Worm (Caenorhabditis elegans) whole organism, mixed stage, embryonic: Measurements from ENCODE around the gene F56D6.6.

Source experiments
- ceh-43 ChIP-seq: fragments of 200-800 bp; sonication (Bioruptor generic); optimal IDR thresholded peaks from 2 replicates; lab custom pipeline; 2018; ENCODE audit warnings: mild to moderate bottlenecking, missing genetic modification characterization, moderate library complexity, missing compliant biosample characterization
- hlh-1 ChIP-seq: fragments of 150-350 bp; optimal IDR thresholded peaks from 2 replicates; lab custom pipeline; 2014; ENCODE audit warnings: missing biosample characterization, missing genetic modification reagents, missing genetic modification characterization
- lsy-2 ChIP-seq: fragments of 150-350 bp; optimal IDR thresholded peaks from 2 replicates; lab custom pipeline; 2014; ENCODE audit warnings: missing biosample characterization, missing genetic modification characterization
- nhr-76 ChIP-seq: sonication (generic microtip); optimal IDR thresholded peaks from 2 replicates; lab custom pipeline; 2017; ENCODE audit warnings: missing biosample characterization, missing genetic modification characterization
- unc-120 ChIP-seq: sonication (generic microtip); optimal IDR thresholded peaks from 2 replicates; lab custom pipeline; 2017; ENCODE audit warnings: missing genetic modification characterization, missing compliant biosample characterization; ENCODE audit not compliant: poor library complexity, severe bottlenecking
- unc-62 ChIP-seq: fragments of 150-350 bp; optimal IDR thresholded peaks from 2 replicates; lab custom pipeline; 2014; ENCODE audit warnings: missing biosample characterization, missing genetic modification reagents, missing genetic modification characterization

F56D6.6 gene

DNA sequence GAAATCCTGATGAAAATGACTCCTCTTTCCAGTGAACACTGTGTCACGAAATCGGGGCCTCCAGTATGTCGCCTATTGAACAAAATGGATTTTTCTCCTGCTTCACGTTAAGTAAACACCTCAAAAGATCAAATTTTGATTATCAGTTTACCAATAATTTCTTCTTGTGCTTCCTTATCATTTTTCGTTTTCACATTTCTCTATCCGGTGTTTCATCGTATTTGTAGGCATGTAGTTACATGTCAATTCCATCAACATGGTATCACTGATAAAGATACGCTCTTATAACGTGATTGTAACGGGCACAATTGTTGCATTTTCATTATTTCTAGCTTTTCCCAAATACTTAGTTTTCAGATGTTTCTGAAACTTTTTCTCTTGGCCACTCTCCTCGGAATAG, 41.4 kb downstream of the F56D6.6 start, which contains the start of gene clec-72:
TSS of gene clec-72 (plus strand) at position 358 of the 400 bp plus-strand sequence.
- TF ChIP-seq lsy-2 (tag; lab: Kevin White, UChicago): no peak
- no peak for TF ChIP-seq unc-62
- TF ChIP-seq ceh-43 (GFP tag; lab: Kevin White, UChicago): no peak
- TF ChIP-seq nhr-76 (tag; lab: Kevin White, UChicago): no peak
- TF ChIP-seq hlh-1 (tag; lab: Kevin White, UChicago): no peak
- TF ChIP-seq unc-120 (tag; lab: Kevin White, UChicago): no peak
